Worm (Caenorhabditis elegans) whole organism, L1 larva: ENCODE results near the gene hot-1.

Source experiments
- aly-2 ChIP-seq: fragments of 150-350 bp; optimal IDR thresholded peaks from 2 replicates; lab custom pipeline; 2014; ENCODE audit warnings: missing biosample characterization, missing genetic modification characterization
- ama-1 ChIP-seq: fragments of 150-350 bp; optimal IDR thresholded peaks from 2 replicates; lab custom pipeline; 2014
- dpl-1 ChIP-seq, 3 experiments: fragments of 150-350 bp in 2 of 3; sonication (generic microtip) in 1 of 3; optimal IDR thresholded peaks; 2 replicates each; lab custom pipeline; 2014 to 2017; ENCODE audit warnings: missing biosample characterization in 3 of 3, missing genetic modification characterization in 3 of 3, missing genetic modification reagents in 3 of 3
- dsc-1 ChIP-seq: sonication (generic microtip); optimal IDR thresholded peaks from 2 replicates; lab custom pipeline; 2016; ENCODE audit warnings: mild to moderate bottlenecking, missing genetic modification characterization, missing compliant biosample characterization
- efl-1 ChIP-seq, 4 experiments: fragments of 150-350 bp; optimal IDR thresholded peaks in 3 of 4; peaks in 1 of 4; 1 replicate in 1 of 4; 2 replicates in 3 of 4; lab custom pipeline; 2014; ENCODE audit warnings: missing biosample characterization in 2 of 4, missing genetic modification characterization in 2 of 4, missing genetic modification reagents in 2 of 4
- ets-5 ChIP-seq: fragments of 200-800 bp; sonication (Bioruptor generic); IDR thresholded peaks from 2 replicates; pipeline ENCODE4 v1.3.6; 2022; ENCODE audit warnings: missing genetic modification characterization, missing compliant biosample characterization
- pax-3 ChIP-seq: fragments of 200-800 bp; sonication (Bioruptor generic); optimal IDR thresholded peaks from 2 replicates; lab custom pipeline; 2018; ENCODE audit warnings: mild to moderate bottlenecking, missing genetic modification characterization, moderate library complexity, missing compliant biosample characterization
- unc-130 ChIP-seq: fragments of 150-350 bp; optimal IDR thresholded peaks from 2 replicates; lab custom pipeline; 2017; ENCODE audit warnings: missing biosample characterization, missing genetic modification characterization, inconsistent platforms
- unc-30 ChIP-seq: sonication (generic microtip); optimal IDR thresholded peaks from 2 replicates; lab custom pipeline; 2017; ENCODE audit warnings: missing biosample characterization, missing genetic modification characterization
- zag-1 ChIP-seq: fragments of 150-350 bp; optimal IDR thresholded peaks from 2 replicates; lab custom pipeline; 2014; ENCODE audit warnings: missing biosample characterization, missing genetic modification characterization

ce11 chrV:14620835-14621234 lies at the start of gene hot-1:
- no peak for TF ChIP-seq ets-5 (GFP tag; lab: Robert Waterston, UW)
- no peak for TF ChIP-seq dsc-1
- no peak for TF ChIP-seq unc-130 (tag; lab: Kevin White, UChicago)
- TF ChIP-seq efl-1 (optimal IDR thresholded peaks at IDR 0.05; lab: Kevin White, UChicago), result no peak
- TF ChIP-seq efl-1 (GFP tag; optimal IDR thresholded peaks at IDR 0.05 in 1 of 2; lab: Kevin White, UChicago), result no peak
- TF ChIP-seq unc-30, result no peak
- no peak for TF ChIP-seq pax-3 (tag; lab: Kevin White, UChicago)
- no peak for TF ChIP-seq dpl-1 (GFP tag; optimal IDR thresholded peaks at IDR 0.05; lab: Kevin White, UChicago)
- TF ChIP-seq ama-1 (lab: Kevin White, UChicago), result no peak
- no peak for TF ChIP-seq aly-2
- TF ChIP-seq zag-1 (tag; lab: Kevin White, UChicago), result no peak
